Worm (Caenorhabditis elegans) whole organism, young adult: ENCODE results near the gene copd-1.

Experiments
- D2030.7 ChIP-seq: fragments of 200-800 bp; sonication (Bioruptor generic); IDR thresholded peaks from 2 replicates; pipeline ENCODE4 v1.3.6; 2022; ENCODE audit warnings: missing genetic modification reagents, missing genetic modification characterization, missing compliant biosample characterization
- F22D6.2 ChIP-seq: sonication (generic microtip); optimal IDR thresholded peaks from 2 replicates; lab custom pipeline; 2016; ENCODE audit warnings: mild to moderate bottlenecking, missing genetic modification characterization, missing compliant biosample characterization
- F49E8.2 ChIP-seq: sonication (generic microtip); optimal IDR thresholded peaks from 3 replicates; lab custom pipeline; 2017; ENCODE audit warnings: missing genetic modification characterization, mild to moderate bottlenecking, missing compliant biosample characterization, antibody characterized with exemption, moderate library complexity; ENCODE audit not compliant: insufficient read depth
- Y53G8AR.9 ChIP-seq: fragments of 200-800 bp; sonication (Bioruptor generic); conservative IDR thresholded peaks from 2 replicates; pipeline ENCODE4 v1.3.6; 2022; ENCODE audit warnings: missing genetic modification reagents, missing genetic modification characterization, missing compliant biosample characterization
- Y79H2A.3 ChIP-seq: fragments of 200-800 bp; sonication (Bioruptor generic); conservative IDR thresholded peaks from 2 replicates; pipeline ENCODE4 v1.3.6; 2022; ENCODE audit warnings: missing genetic modification reagents, missing genetic modification characterization, missing compliant biosample characterization
- akir-1 ChIP-seq: fragments of 200-800 bp; sonication (Bioruptor generic); optimal IDR thresholded peaks from 2 replicates; lab custom pipeline; 2018; ENCODE audit warnings: mild to moderate bottlenecking, missing genetic modification characterization, moderate library complexity, missing compliant biosample characterization
- attf-3 ChIP-seq: fragments of 200-800 bp; sonication (Bioruptor generic); conservative IDR thresholded peaks from 2 replicates; pipeline ENCODE4 v1.3.6; 2022; ENCODE audit warnings: missing genetic modification reagents, missing genetic modification characterization, missing compliant biosample characterization
- cebp-2 ChIP-seq: fragments of 200-800 bp; sonication (Bioruptor generic); IDR thresholded peaks from 2 replicates; pipeline ENCODE4 v1.3.6; 2022; ENCODE audit warnings: missing genetic modification characterization, missing compliant biosample characterization
- ceh-100 ChIP-seq: fragments of 200-800 bp; sonication (Bioruptor generic); IDR thresholded peaks from 2 replicates; pipeline ENCODE4 v1.3.6; 2022; ENCODE audit warnings: missing genetic modification reagents, missing genetic modification characterization, missing compliant biosample characterization
- ceh-79 ChIP-seq: sonication (generic microtip); optimal IDR thresholded peaks from 2 replicates; lab custom pipeline; 2017; ENCODE audit warnings: mild to moderate bottlenecking, missing genetic modification characterization, missing compliant biosample characterization
- chd-7 ChIP-seq: sonication (generic microtip); optimal IDR thresholded peaks from 2 replicates; lab custom pipeline; 2016; ENCODE audit warnings: mild to moderate bottlenecking, missing genetic modification characterization, moderate library complexity, missing compliant biosample characterization
- dox-1 ChIP-seq: fragments of 200-800 bp; sonication (Bioruptor generic); IDR thresholded peaks from 2 replicates; pipeline ENCODE4 v1.3.6; 2022; ENCODE audit warnings: missing genetic modification reagents, missing genetic modification characterization, missing compliant biosample characterization
- efl-1 ChIP-seq: fragments of 150-350 bp; optimal IDR thresholded peaks from 2 replicates; lab custom pipeline; 2014; ENCODE audit warnings: missing biosample characterization, missing genetic modification reagents, missing genetic modification characterization
- ets-4 ChIP-seq: fragments of 200-800 bp; sonication (Bioruptor generic); optimal IDR thresholded peaks from 2 replicates; lab custom pipeline; 2018; ENCODE audit warnings: mild to moderate bottlenecking, missing genetic modification characterization, missing compliant biosample characterization
- hlh-26 ChIP-seq: fragments of 200-800 bp; sonication (Bioruptor generic); conservative IDR thresholded peaks from 2 replicates; pipeline ENCODE4 v1.3.6; 2022; ENCODE audit warnings: missing genetic modification reagents, missing genetic modification characterization, missing compliant biosample characterization
- hmg-1.2 ChIP-seq: fragments of 200-800 bp; sonication (Bioruptor generic); IDR thresholded peaks from 2 replicates; pipeline ENCODE4 v1.3.6; 2022; ENCODE audit warnings: missing genetic modification reagents, missing genetic modification characterization, missing compliant biosample characterization
- hmg-20 ChIP-seq: fragments of 200-800 bp; sonication (Bioruptor generic); IDR thresholded peaks from 2 replicates; pipeline ENCODE4 v1.3.6; 2022; ENCODE audit warnings: missing genetic modification reagents, missing genetic modification characterization, missing compliant biosample characterization
- let-607 ChIP-seq, 2 experiments: fragments of 200-800 bp in 1 of 2; sonication (Bioruptor generic) in 1 of 2; sonication (generic microtip) in 1 of 2; optimal IDR thresholded peaks; 2 replicates each; lab custom pipeline; 2016 to 2018; ENCODE audit warnings: mild to moderate bottlenecking in 2 of 2, missing compliant biosample characterization in 2 of 2, missing genetic modification characterization in 2 of 2, moderate library complexity in 2 of 2, missing genotype in 1 of 2
- lin-26 ChIP-seq: fragments of 200-800 bp; sonication (Bioruptor generic); IDR thresholded peaks from 2 replicates; pipeline ENCODE4 v1.3.6; 2022; ENCODE audit warnings: missing genetic modification reagents, missing genetic modification characterization, missing compliant biosample characterization
- lin-35 ChIP-seq, 3 experiments: fragments of 150-350 bp in 2 of 3; sonication (generic microtip) in 1 of 3; optimal IDR thresholded peaks; 2 replicates each; lab custom pipeline; 2014 to 2018; ENCODE audit warnings: missing biosample characterization in 3 of 3, missing genetic modification characterization in 3 of 3, missing genetic modification reagents in 3 of 3
- madf-10 ChIP-seq: sonication (generic microtip); optimal IDR thresholded peaks from 2 replicates; lab custom pipeline; 2016; ENCODE audit warnings: mild to moderate bottlenecking, missing genetic modification characterization, missing compliant biosample characterization
- madf-6 ChIP-seq: fragments of 200-800 bp; sonication (Bioruptor generic); IDR thresholded peaks from 2 replicates; pipeline ENCODE4 v1.3.6; 2022; ENCODE audit warnings: missing genetic modification reagents, missing genetic modification characterization, missing compliant biosample characterization
- madf-8 ChIP-seq: fragments of 200-800 bp; sonication (Bioruptor generic); conservative IDR thresholded peaks from 2 replicates; pipeline ENCODE4 v1.3.6; 2022; ENCODE audit warnings: missing genetic modification reagents, missing genetic modification characterization, missing compliant biosample characterization
- mcd-1 ChIP-seq: fragments of 200-800 bp; sonication (Bioruptor generic); IDR thresholded peaks from 2 replicates; pipeline ENCODE4 v1.3.6; 2022; ENCODE audit warnings: missing genetic modification reagents, missing genetic modification characterization, missing compliant biosample characterization
- mel-28 ChIP-seq: sonication (generic microtip); optimal IDR thresholded peaks from 2 replicates; lab custom pipeline; 2016; ENCODE audit warnings: borderline replicate concordance, mild to moderate bottlenecking, missing genetic modification characterization, missing compliant biosample characterization
- mes-4 ChIP-seq: sonication (generic microtip); optimal IDR thresholded peaks from 2 replicates; lab custom pipeline; 2016; ENCODE audit warnings: missing genotype, missing genetic modification characterization, missing compliant biosample characterization
- nhr-90 ChIP-seq: sonication (generic microtip); optimal IDR thresholded peaks from 2 replicates; lab custom pipeline; 2016; ENCODE audit warnings: missing genotype, mild to moderate bottlenecking, missing genetic modification characterization, missing compliant biosample characterization
- rcor-1 ChIP-seq: fragments of 200-800 bp; sonication (Bioruptor generic); IDR thresholded peaks from 2 replicates; pipeline ENCODE4 v1.3.6; 2022; ENCODE audit warnings: missing genetic modification reagents, missing genetic modification characterization, missing compliant biosample characterization
- rpc-1 ChIP-seq, 2 experiments: fragments of 150-350 bp in 1 of 2; sonication (generic microtip) in 1 of 2; optimal IDR thresholded peaks; 2 replicates each; lab custom pipeline; 2014 to 2018; ENCODE audit warnings: missing biosample characterization in 1 of 2, missing genetic modification characterization in 1 of 2, missing genetic modification reagents in 1 of 2, missing genotype in 1 of 2
- xnd-1 ChIP-seq: sonication (generic microtip); optimal IDR thresholded peaks from 2 replicates; lab custom pipeline; 2016; ENCODE audit warnings: missing genotype, missing genetic modification reagents, missing genetic modification characterization, missing compliant biosample characterization
- zfh-2 ChIP-seq: fragments of 200-800 bp; sonication (Bioruptor generic); conservative IDR thresholded peaks from 2 replicates; pipeline ENCODE4 v1.3.6; 2022; ENCODE audit warnings: missing genetic modification reagents, missing genetic modification characterization, missing compliant biosample characterization
- ztf-25 ChIP-seq: fragments of 200-800 bp; sonication (Bioruptor generic); IDR thresholded peaks from 2 replicates; pipeline ENCODE4 v1.3.6; 2022; ENCODE audit warnings: missing genetic modification reagents, missing genetic modification characterization, missing compliant biosample characterization
- ztf-26 ChIP-seq: sonication (generic microtip); optimal IDR thresholded peaks from 2 replicates; lab custom pipeline; 2017; ENCODE audit warnings: missing genetic modification characterization, missing compliant biosample characterization
- ztf-28 ChIP-seq: fragments of 200-800 bp; sonication (Bioruptor generic); IDR thresholded peaks from 2 replicates; pipeline ENCODE4 v1.3.6; 2022; ENCODE audit warnings: missing genetic modification reagents, missing genetic modification characterization, missing compliant biosample characterization

copd-1 gene

DNA sequence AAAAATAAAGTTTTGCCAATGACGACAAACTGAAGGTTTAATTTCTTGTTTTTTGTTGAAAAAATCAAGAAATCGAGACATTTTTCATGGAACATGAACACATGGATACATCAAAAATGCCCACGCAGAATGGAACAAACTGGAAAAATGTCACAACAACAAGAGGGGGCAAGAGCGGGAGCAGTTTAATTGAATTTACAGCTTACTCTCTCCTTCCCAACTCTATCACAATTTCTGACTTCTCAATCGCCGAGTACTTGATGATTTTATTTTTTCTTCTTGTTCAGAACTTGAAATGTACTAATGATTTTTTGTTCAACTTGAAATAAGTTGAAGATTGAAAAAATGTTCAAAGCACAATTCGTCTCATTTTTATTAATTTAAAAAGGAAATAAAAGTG, 20.5 kb upstream of the copd-1 start:
- no peak for TF ChIP-seq efl-1 (GFP tag; lab: Kevin White, UChicago)
- no peak for TF ChIP-seq chd-7 (tag; lab: Kevin White, UChicago)
- TF ChIP-seq hlh-26 (GFP tag; lab: Robert Waterston, UW): no peak
- no peak for TF ChIP-seq mes-4 (tag; lab: Kevin White, UChicago)
- no peak for TF ChIP-seq mel-28
- no peak for TF ChIP-seq ztf-25 (GFP tag; lab: Robert Waterston, UW)
- no peak for TF ChIP-seq nhr-90 (tag; lab: Kevin White, UChicago)
- no peak for TF ChIP-seq attf-3 (GFP tag; lab: Robert Waterston, UW)
- TF ChIP-seq madf-10 (tag; lab: Kevin White, UChicago): no peak
- TF ChIP-seq akir-1 (GFP tag; lab: Kevin White, UChicago): no peak
- TF ChIP-seq rpc-1 (optimal IDR thresholded peaks at IDR 0.05; lab: Kevin White, UChicago): no peak
- TF ChIP-seq rpc-1 (tag; optimal IDR thresholded peaks at IDR 0.05; lab: Kevin White, UChicago): no peak
- TF ChIP-seq let-607 (tag; optimal IDR thresholded peaks at IDR 0.05; lab: Kevin White, UChicago): no peak
- TF ChIP-seq Y53G8AR.9 (GFP tag; lab: Robert Waterston, UW): no peak
- TF ChIP-seq F49E8.2: no peak
- TF ChIP-seq Y79H2A.3: no peak
- no peak for TF ChIP-seq lin-35 (GFP tag; optimal IDR thresholded peaks at IDR 0.05; lab: Kevin White, UChicago)
- TF ChIP-seq hmg-20: no peak
- TF ChIP-seq lin-26 (GFP tag; lab: Robert Waterston, UW): no peak
- TF ChIP-seq, all 124 proteins: peak for 0

- no peak for TF ChIP-seq ztf-28 (GFP tag; lab: Robert Waterston, UW)
- TF ChIP-seq ztf-26 (tag; lab: Kevin White, UChicago): no peak
- TF ChIP-seq zfh-2 (GFP tag; lab: Robert Waterston, UW): no peak
- TF ChIP-seq ceh-79: no peak
- TF ChIP-seq ets-4: no peak
- TF ChIP-seq F22D6.2 (tag; lab: Kevin White, UChicago): no peak
- TF ChIP-seq ceh-100 (GFP tag; lab: Robert Waterston, UW): no peak
Measured at ce11 chrIII:6639028-6639427, 14.3 kb upstream of the copd-1 start.

- peak; percentile 65; the same call in 1 of the 2 replicates for TF ChIP-seq lin-26 (GFP tag; lab: Robert Waterston, UW)
- 0 out of 2 replicates have a peak, but pooled peaks have one; percentile 19 for TF ChIP-seq dox-1
- TF ChIP-seq cebp-2 (GFP tag; lab: Robert Waterston, UW): 0 out of 2 replicates have a peak, but pooled peaks have one; percentile 69
- peak; percentile 37 for TF ChIP-seq madf-6 (GFP tag; lab: Robert Waterston, UW)
- 0 out of 2 replicates have a peak, but pooled peaks have one; percentile 14 for TF ChIP-seq ztf-25 (GFP tag; lab: Robert Waterston, UW)
- peak; percentile 32; the same call in 1 of the 2 replicates for TF ChIP-seq mcd-1 (GFP tag; lab: Robert Waterston, UW)
- TF ChIP-seq hmg-1.2: peak; percentile 20; the same call in 1 of the 2 replicates
- 0 out of 2 replicates have a peak, but pooled peaks have one; percentile 17 for TF ChIP-seq ceh-100 (GFP tag; lab: Robert Waterston, UW)
Measured at ce11 chrIII:6628769-6629168, 4.0 kb upstream of the copd-1 start.

DNA sequence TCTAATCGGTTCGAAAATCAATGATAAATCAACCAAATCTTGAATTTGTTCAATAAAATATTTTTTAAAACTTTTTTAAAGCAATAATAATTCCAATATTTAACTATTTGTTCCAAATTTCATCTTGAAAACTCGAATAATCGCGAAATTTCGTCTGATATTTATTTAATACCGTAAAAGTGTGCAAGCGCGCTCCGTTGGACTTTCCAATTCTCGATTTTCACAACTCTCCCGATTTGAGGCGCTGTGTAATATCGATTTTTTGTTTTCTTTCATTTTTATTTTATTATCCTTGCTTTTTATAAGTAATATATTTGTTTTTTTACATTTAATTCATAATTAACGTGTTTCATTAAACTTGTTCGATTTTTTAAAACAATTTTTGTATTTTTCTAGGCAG, 3.1 kb upstream of the copd-1 start:
- peak; percentile 51; the same call in 1 of the 2 replicates for TF ChIP-seq mcd-1 (GFP tag; lab: Robert Waterston, UW)

DNA sequence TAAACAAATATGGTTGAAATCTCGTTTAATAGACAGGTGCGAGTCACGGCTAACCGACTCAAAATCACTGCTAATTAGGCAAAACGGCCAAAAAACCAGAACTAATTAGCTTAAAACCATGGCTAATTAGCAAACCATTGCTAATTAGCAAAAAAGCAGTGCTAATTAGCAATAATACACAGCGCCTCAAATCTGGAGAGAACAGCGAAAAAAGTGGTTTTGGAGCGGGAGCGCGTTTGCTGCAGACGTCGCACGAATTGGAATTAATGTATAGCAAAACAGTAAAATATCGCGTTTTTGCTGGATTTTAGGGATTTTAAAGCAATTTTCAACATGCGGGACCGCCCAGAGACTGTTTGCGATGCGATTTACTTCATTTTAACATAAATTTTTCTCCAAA, 1.5 kb upstream of the copd-1 start:
- peak; percentile 59 for TF ChIP-seq D2030.7 (GFP tag; lab: Robert Waterston, UW)
- peak; percentile 61; the same call in 1 of the 2 replicates for TF ChIP-seq ztf-25 (GFP tag; lab: Robert Waterston, UW)
- TF ChIP-seq attf-3 (GFP tag; lab: Robert Waterston, UW): 0 out of 2 replicates have a peak, but pooled peaks have one; percentile 15
- 0 out of 2 replicates have a peak, but pooled peaks have one; percentile 20 for TF ChIP-seq mcd-1 (GFP tag; lab: Robert Waterston, UW)
- 0 out of 2 replicates have a peak, but pooled peaks have one; percentile 11 for TF ChIP-seq madf-8 (GFP tag; lab: Robert Waterston, UW)
- 0 out of 2 replicates have a peak, but pooled peaks have one; percentile 34 for TF ChIP-seq ztf-28 (GFP tag; lab: Robert Waterston, UW)
- TF ChIP-seq ceh-100 (GFP tag; lab: Robert Waterston, UW): peak; percentile 81
- TF ChIP-seq rcor-1 (GFP tag; lab: Robert Waterston, UW): 0 out of 2 replicates have a peak, but pooled peaks have one; percentile 12
- TF ChIP-seq xnd-1: peak; percentile 25
- peak; percentile 60 for TF ChIP-seq dox-1
